Fruit fly (Drosophila melanogaster) whole organism, embryonic: Measurements from ENCODE around the gene CG13074.

ENCODE experiments used
- Ada2b ChIP-seq: fragments of 200-800 bp; sonication (Bioruptor generic); IDR thresholded peaks from 2 replicates; pipeline ENCODE4 v1.3.6; 2022; ENCODE audit warnings: missing biosample characterization, missing genetic modification characterization
- BEAF-32 ChIP-seq: fragments of 200-800 bp; sonication (Bioruptor generic); optimal IDR thresholded peaks from 3 replicates; lab custom pipeline; 2017; ENCODE audit warnings: missing biosample characterization, missing genetic modification characterization, mild to moderate bottlenecking, moderate library complexity, missing genetic modification reagents
- Blimp-1 ChIP-seq: fragments of 200-800 bp; sonication (Bioruptor generic); optimal IDR thresholded peaks from 3 replicates; lab custom pipeline; 2018; ENCODE audit warnings: missing biosample characterization, missing genetic modification characterization, mild to moderate bottlenecking, moderate library complexity, missing genetic modification reagents
- Bteb2 ChIP-seq: fragments of 200-800 bp; sonication (Bioruptor generic); optimal IDR thresholded peaks from 2 replicates; lab custom pipeline; 2016; ENCODE audit warnings: missing biosample characterization, missing genetic modification characterization
- CG10565 ChIP-seq: fragments of 200-800 bp; sonication (Bioruptor generic); optimal IDR thresholded peaks from 3 replicates; lab custom pipeline; 2016; ENCODE audit warnings: missing biosample characterization, mild to moderate bottlenecking, missing genetic modification characterization
- CG10654 ChIP-seq: fragments of 200-800 bp; sonication (Bioruptor generic); optimal IDR thresholded peaks from 2 replicates; lab custom pipeline; 2016; ENCODE audit warnings: missing biosample characterization, missing genetic modification characterization
- CG11696 ChIP-seq: fragments of 200-800 bp; sonication (Bioruptor generic); IDR thresholded peaks from 2 replicates; pipeline ENCODE4 v1.3.6; 2022; ENCODE audit warnings: missing biosample characterization, missing genetic modification characterization
- CG14965 ChIP-seq: fragments of 200-800 bp; sonication (Bioruptor generic); optimal IDR thresholded peaks from 2 replicates; lab custom pipeline; 2016; ENCODE audit warnings: missing biosample characterization, missing genetic modification characterization, borderline replicate concordance
- CG1602 ChIP-seq: fragments of 200-800 bp; sonication (Bioruptor generic); optimal IDR thresholded peaks from 3 replicates; lab custom pipeline; 2016; ENCODE audit warnings: missing biosample characterization, missing genetic modification characterization
- CG16779 ChIP-seq: fragments of 200-800 bp; sonication (Bioruptor generic); IDR thresholded peaks from 2 replicates; pipeline ENCODE4 v1.3.6; 2022; ENCODE audit warnings: missing biosample characterization, missing genetic modification characterization
- CG17361 ChIP-seq: fragments of 200-800 bp; sonication (Bioruptor generic); IDR thresholded peaks from 3 replicates; pipeline ENCODE4 v1.3.6; 2022; ENCODE audit warnings: missing biosample characterization, missing genetic modification characterization
- CG17612 ChIP-seq: fragments of 200-800 bp; sonication (Bioruptor generic); IDR thresholded peaks from 2 replicates; pipeline ENCODE4 v1.3.6; 2022; ENCODE audit warnings: missing biosample characterization, missing genetic modification characterization
- CG17912 ChIP-seq: fragments of 200-800 bp; sonication (Bioruptor generic); optimal IDR thresholded peaks from 2 replicates; lab custom pipeline; 2018; ENCODE audit warnings: missing biosample characterization, mild to moderate bottlenecking, missing genetic modification characterization
- CG18599 ChIP-seq: fragments of 200-800 bp; sonication (Bioruptor generic); optimal IDR thresholded peaks from 3 replicates; lab custom pipeline; 2017; ENCODE audit warnings: missing biosample characterization, missing genetic modification characterization, mild to moderate bottlenecking, moderate library complexity, missing genetic modification reagents
- CG2678 ChIP-seq: fragments of 200-800 bp; sonication (Bioruptor generic); optimal IDR thresholded peaks from 3 replicates; lab custom pipeline; 2019; ENCODE audit warnings: missing biosample characterization, mild to moderate bottlenecking, missing genetic modification characterization, moderate library complexity
- CG30431 ChIP-seq: fragments of 200-800 bp; sonication (Bioruptor generic); optimal IDR thresholded peaks from 2 replicates; lab custom pipeline; 2017; ENCODE audit warnings: missing biosample characterization, missing genetic modification characterization
- CG32767 ChIP-seq: fragments of 200-800 bp; sonication (Bioruptor generic); IDR thresholded peaks from 2 replicates; pipeline ENCODE4 v1.3.6; 2022; ENCODE audit warnings: missing biosample characterization, missing genetic modification characterization
- CG3726 ChIP-seq: fragments of 200-800 bp; sonication (Bioruptor generic); IDR thresholded peaks from 3 replicates; pipeline ENCODE4, ENCODE4 v1.3.6; 2022; ENCODE audit warnings: missing biosample characterization, missing genetic modification characterization
- CG42726 ChIP-seq: fragments of 200-800 bp; sonication (Bioruptor generic); IDR thresholded peaks from 2 replicates; pipeline ENCODE4 v1.3.6; 2022; ENCODE audit warnings: missing biosample characterization, missing genetic modification characterization; ENCODE audit not compliant: partially characterized antibody
- CG6854 ChIP-seq: fragments of 200-800 bp; sonication (Bioruptor generic); optimal IDR thresholded peaks from 3 replicates; lab custom pipeline; 2017; ENCODE audit warnings: missing biosample characterization, mild to moderate bottlenecking, missing genetic modification characterization
- CG8290 ChIP-seq, 3 experiments: fragments of 200-800 bp; sonication (Bioruptor generic); optimal IDR thresholded peaks; 2 replicates each; lab custom pipeline; 2016 to 2019; ENCODE audit warnings: missing biosample characterization in 3 of 3, missing genetic modification characterization in 3 of 3, mild to moderate bottlenecking in 2 of 3, moderate library complexity in 1 of 3
- CHES-1-like ChIP-seq: fragments of 200-800 bp; sonication (Bioruptor generic); optimal IDR thresholded peaks from 2 replicates; lab custom pipeline; 2016; ENCODE audit warnings: missing biosample characterization, missing genetic modification characterization
- CoRest ChIP-seq: fragments of 200-800 bp; sonication (Bioruptor generic); optimal IDR thresholded peaks from 3 replicates; lab custom pipeline; 2018; ENCODE audit warnings: missing biosample characterization, mild to moderate bottlenecking, missing genetic modification characterization, moderate library complexity
- D19B ChIP-seq: fragments of 200-800 bp; sonication (Bioruptor generic); optimal IDR thresholded peaks from 2 replicates; lab custom pipeline; 2017; ENCODE audit warnings: missing biosample characterization, mild to moderate bottlenecking, missing genetic modification characterization
- H15 ChIP-seq: fragments of 200-800 bp; sonication (Bioruptor generic); IDR thresholded peaks from 3 replicates; pipeline ENCODE4 v1.3.6; 2022; ENCODE audit warnings: missing biosample characterization, missing genetic modification characterization
- H2.0 ChIP-seq: fragments of 200-800 bp; sonication (Bioruptor generic); IDR thresholded peaks from 2 replicates; pipeline ENCODE4 v1.3.6; 2022; ENCODE audit warnings: missing biosample characterization, missing genetic modification characterization
- HLH54F ChIP-seq: fragments of 200-800 bp; sonication (Bioruptor generic); optimal IDR thresholded peaks from 3 replicates; lab custom pipeline; 2016; ENCODE audit warnings: missing biosample characterization, missing genetic modification characterization
- Hr78 ChIP-seq, 2 experiments: fragments of 200-800 bp in 1 of 2; fragments of >200 bp in 1 of 2; sonication (Bioruptor generic) in 1 of 2; optimal IDR thresholded peaks; 2 replicates each; lab custom pipeline; 2017 to 2019; ENCODE audit warnings: missing biosample characterization in 2 of 2, missing genetic modification characterization in 2 of 2, mild to moderate bottlenecking in 1 of 2, moderate library complexity in 1 of 2
- Mad ChIP-seq: fragments of 200-800 bp; sonication (Bioruptor generic); optimal IDR thresholded peaks from 2 replicates; lab custom pipeline; 2016; ENCODE audit warnings: missing biosample characterization, missing genetic modification characterization
- Mrtf ChIP-seq: fragments of 200-800 bp; sonication (Bioruptor generic); IDR thresholded peaks from 3 replicates; pipeline ENCODE4 v1.3.6; 2022; ENCODE audit warnings: missing biosample characterization, missing genetic modification characterization
- Opbp ChIP-seq: fragments of 200-800 bp; sonication (Bioruptor generic); IDR thresholded peaks from 3 replicates; pipeline ENCODE4 v1.3.6; 2022; ENCODE audit warnings: missing biosample characterization, missing genetic modification characterization; ENCODE audit not compliant: partially characterized antibody
- Sry-β ChIP-seq: fragments of 200-800 bp; sonication (Bioruptor generic); optimal IDR thresholded peaks from 2 replicates; lab custom pipeline; 2018; ENCODE audit warnings: missing biosample characterization, mild to moderate bottlenecking, missing genetic modification characterization, moderate library complexity
- Stat92E ChIP-seq, 3 experiments: fragments of >200 bp in 2 of 3; fragments of 200-800 bp in 1 of 3; sonication (Bioruptor generic) in 1 of 3; optimal IDR thresholded peaks; 2 replicates each; lab custom pipeline; 2017 to 2019; ENCODE audit warnings: missing biosample characterization in 3 of 3, missing genetic modification characterization in 3 of 3, mild to moderate bottlenecking in 1 of 3, moderate library complexity in 1 of 3
- al ChIP-seq: fragments of 200-800 bp; sonication (Bioruptor generic); IDR thresholded peaks from 2 replicates; pipeline ENCODE4 v1.3.6; 2022; ENCODE audit warnings: missing biosample characterization, missing genetic modification characterization
- amos ChIP-seq: fragments of 200-800 bp; sonication (Bioruptor generic); IDR thresholded peaks from 2 replicates; pipeline ENCODE4 v1.3.6; 2022; ENCODE audit warnings: missing biosample characterization, missing genetic modification characterization; ENCODE audit not compliant: partially characterized antibody
- ase ChIP-seq: fragments of 200-800 bp; sonication (Bioruptor generic); IDR thresholded peaks from 3 replicates; pipeline ENCODE4 v1.3.6; 2022; ENCODE audit warnings: missing biosample characterization, missing genetic modification characterization
- bcd ChIP-seq: fragments of 200-800 bp; sonication (Bioruptor generic); optimal IDR thresholded peaks from 2 replicates; lab custom pipeline; 2017; ENCODE audit warnings: missing biosample characterization, mild to moderate bottlenecking, missing genetic modification characterization
- cg ChIP-seq: fragments of 200-800 bp; sonication (Bioruptor generic); optimal IDR thresholded peaks from 3 replicates; lab custom pipeline; 2019; ENCODE audit warnings: missing biosample characterization, mild to moderate bottlenecking, missing genetic modification characterization, moderate library complexity
- fru ChIP-seq: fragments of >200 bp; optimal IDR thresholded peaks from 2 replicates; lab custom pipeline; 2017
- gfzf ChIP-seq: fragments of 200-800 bp; sonication (Bioruptor generic); optimal IDR thresholded peaks from 2 replicates; lab custom pipeline; 2016; ENCODE audit warnings: missing biosample characterization, mild to moderate bottlenecking, missing genetic modification characterization, moderate library complexity
- jumu ChIP-seq: fragments of 200-800 bp; sonication (Bioruptor generic); optimal IDR thresholded peaks from 3 replicates; lab custom pipeline; 2016; ENCODE audit warnings: missing biosample characterization, missing genetic modification characterization
- kni ChIP-seq: fragments of 200-800 bp; sonication (Bioruptor generic); optimal IDR thresholded peaks from 3 replicates; lab custom pipeline; 2017; ENCODE audit warnings: mild to moderate bottlenecking, missing biosample characterization, missing genetic modification reagents, missing genetic modification characterization
- nau ChIP-seq: fragments of 200-800 bp; sonication (Bioruptor generic); optimal IDR thresholded peaks from 3 replicates; lab custom pipeline; 2017; ENCODE audit warnings: missing biosample characterization, mild to moderate bottlenecking, missing genetic modification characterization, missing genetic modification reagents
- pnt ChIP-seq: fragments of 200-800 bp; sonication (Bioruptor generic); optimal IDR thresholded peaks from 3 replicates; lab custom pipeline; 2016; ENCODE audit warnings: missing biosample characterization, missing genetic modification characterization
- prd ChIP-seq, 3 experiments: fragments of >200 bp in 2 of 3; fragments of 200-800 bp in 1 of 3; sonication (Bioruptor generic) in 1 of 3; optimal IDR thresholded peaks in 2 of 3; IDR thresholded peaks in 1 of 3; 2 replicates in 2 of 3; 3 replicates in 1 of 3; pipeline versions ENCODE4 v1.3.6 to Lab custom; 2017 to 2022; ENCODE audit warnings: missing biosample characterization in 1 of 3, missing genetic modification characterization in 1 of 3
- ranshi ChIP-seq: fragments of 200-800 bp; sonication (Bioruptor generic); IDR thresholded peaks from 2 replicates; pipeline ENCODE4 v1.3.6; 2022; ENCODE audit warnings: missing biosample characterization, missing genetic modification characterization
- sob ChIP-seq: fragments of 200-800 bp; sonication (Bioruptor generic); IDR thresholded peaks from 2 replicates; pipeline ENCODE4 v1.3.6; 2022; ENCODE audit warnings: missing biosample characterization, missing genetic modification characterization
- sug ChIP-seq: fragments of 200-800 bp; optimal IDR thresholded peaks from 2 replicates; lab custom pipeline; 2019; ENCODE audit warnings: missing biosample characterization, mild to moderate bottlenecking, missing genetic modification characterization, moderate library complexity

Gene CG13074

dm6 chr3L:16048722-16049459, 48.4 kb downstream of the CG13074 start (continued):
- TF ChIP-seq CG30431 (GFP tag; lab: Kevin White, UChicago): no peak
- TF ChIP-seq Mad (GFP tag; lab: Kevin White, UChicago): no peak
- TF ChIP-seq CG17612 (GFP tag; lab: Robert Waterston, UW): no peak
- TF ChIP-seq CG6854 (GFP tag; lab: Kevin White, UChicago): no peak
- TF ChIP-seq CHES-1-like: no peak
- TF ChIP-seq Stat92E (GFP tag; optimal IDR thresholded peaks at IDR 0.05; lab: Kevin White, UChicago): no peak
- no peak for TF ChIP-seq H2.0 (GFP tag; lab: Robert Waterston, UW)
- no peak for TF ChIP-seq sug (tag; lab: Kevin White, UChicago)
- TF ChIP-seq Bteb2 (GFP tag; lab: Kevin White, UChicago): no peak
- 0 out of 3 replicates have a peak, but pooled peaks have one; percentile 48 for TF ChIP-seq ase (GFP tag; lab: Robert Waterston, UW)
- no peak for TF ChIP-seq Ada2b (GFP tag; lab: Robert Waterston, UW)
- TF ChIP-seq CG2678 (tag; lab: Kevin White, UChicago): no peak
- no peak for TF ChIP-seq CG42726 (GFP tag; lab: Robert Waterston, UW)
- TF ChIP-seq CG1602 (GFP tag; lab: Kevin White, UChicago): no peak
- TF ChIP-seq HLH54F (GFP tag; lab: Kevin White, UChicago): no peak
- TF ChIP-seq CG32767 (GFP tag; lab: Robert Waterston, UW): no peak
- TF ChIP-seq BEAF-32: no peak
- TF ChIP-seq fru (lab: Kevin White, UChicago): no peak
- TF ChIP-seq nau (GFP tag; lab: Kevin White, UChicago): no peak
- TF ChIP-seq CG3726 (GFP tag; lab: Robert Waterston, UW): no peak
- TF ChIP-seq Hr78 (GFP tag; optimal IDR thresholded peaks at IDR 0.05; lab: Kevin White, UChicago): no peak
- no peak for TF ChIP-seq CoRest
- TF ChIP-seq jumu: no peak
- no peak for TF ChIP-seq ranshi (GFP tag; lab: Robert Waterston, UW)
- no peak for TF ChIP-seq cg (GFP tag; lab: Kevin White, UChicago)
- peak; percentile 73 for TF ChIP-seq D19B (GFP tag; lab: Kevin White, UChicago)
- no peak for TF ChIP-seq CG17912 (GFP tag; lab: Kevin White, UChicago)
- no peak for TF ChIP-seq al (GFP tag; lab: Robert Waterston, UW)
- TF ChIP-seq CG16779 (GFP tag; lab: Robert Waterston, UW): no peak
- TF ChIP-seq pnt (GFP tag; lab: Kevin White, UChicago): no peak
- TF ChIP-seq amos (GFP tag; lab: Robert Waterston, UW): 0 out of 2 replicates have a peak, but pooled peaks have one; percentile 5
- no peak for TF ChIP-seq prd (optimal IDR thresholded peaks at IDR 0.05; lab: Kevin White, UChicago)
- TF ChIP-seq prd (GFP tag; IDR thresholded peaks at IDR 0.05; lab: Robert Waterston, UW): no peak
- no peak for TF ChIP-seq gfzf (GFP tag; lab: Kevin White, UChicago)
- no peak for TF ChIP-seq bcd
- TF ChIP-seq Blimp-1: no peak
- TF ChIP-seq Mrtf (GFP tag; lab: Robert Waterston, UW): no peak
- no peak for TF ChIP-seq Sry-β (GFP tag; lab: Kevin White, UChicago)
- TF ChIP-seq CG17361 (GFP tag; lab: Robert Waterston, UW): no peak
- TF ChIP-seq CG10654 (GFP tag; lab: Kevin White, UChicago): no peak
- no peak for TF ChIP-seq sob
- TF ChIP-seq CG14965: no peak
- no peak for TF ChIP-seq CG18599
- TF ChIP-seq CG11696 (GFP tag; lab: Robert Waterston, UW): no peak
- TF ChIP-seq kni (GFP tag; lab: Kevin White, UChicago): no peak
- no peak for TF ChIP-seq CG10565 (GFP tag; lab: Kevin White, UChicago)
- no peak for TF ChIP-seq CG8290 (GFP tag; optimal IDR thresholded peaks at IDR 0.05; lab: Kevin White, UChicago)
- TF ChIP-seq CG8290 (tag; optimal IDR thresholded peaks at IDR 0.05; lab: Kevin White, UChicago): no peak
- no peak for TF ChIP-seq H15 (GFP tag; lab: Robert Waterston, UW)
- no peak for TF ChIP-seq Opbp (GFP tag; lab: Robert Waterston, UW)
- TF ChIP-seq, all 482 proteins: peak for 19
